Comparison of ENCODE assay signal across 1 fruit fly cellular context in the genomic region with DNA sequence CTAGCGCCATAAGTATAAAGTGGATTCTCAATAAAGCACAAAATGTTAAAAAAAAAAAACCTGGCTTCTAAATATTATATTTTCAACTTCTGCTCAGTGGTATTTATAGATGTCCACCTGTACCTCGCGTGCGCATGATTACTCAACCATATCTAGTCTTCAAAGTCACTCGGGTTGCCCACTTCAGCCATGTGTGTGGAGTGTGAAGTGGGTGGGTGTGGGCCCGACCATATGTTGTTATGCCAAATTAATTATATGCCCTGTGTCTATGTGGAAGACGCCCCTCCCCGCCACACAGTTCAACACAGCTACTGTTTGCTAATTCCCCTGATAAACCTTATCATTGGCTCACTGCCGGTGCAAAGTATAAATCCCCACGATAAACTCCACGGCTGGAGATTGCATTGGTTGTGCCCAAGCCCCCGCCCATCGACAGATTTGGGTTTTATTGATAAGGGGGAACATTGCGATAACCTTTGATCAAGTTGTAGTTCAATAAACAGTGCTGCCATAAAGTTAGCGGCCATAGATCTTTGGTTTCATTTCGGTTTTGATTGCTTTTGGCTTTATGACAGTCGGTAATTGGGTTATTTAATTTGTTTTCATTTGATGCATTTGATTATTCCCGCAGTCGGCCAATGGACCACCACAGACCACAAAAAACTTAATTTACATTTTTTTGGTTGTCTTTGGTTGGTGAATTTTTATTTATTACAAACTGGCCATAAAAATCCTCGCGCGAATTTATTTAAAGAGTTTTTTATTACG.
TF ChIP-seq lines count a peak whose summit lies in the region.

No protein-coding gene starts in this region.

TF ChIP-seq in whole organism, embryonic, 481 proteins besides CTCF, POLR2A, EP300 and RAD21 (continued from another document):
- TF ChIP-seq CG8388 (GFP tag; optimal IDR thresholded peaks at IDR 0.05; lab: Kevin White, UChicago) = peak; percentile 81
- TF ChIP-seq phol (tag; optimal IDR thresholded peaks at IDR 0.05; lab: Kevin White, UChicago) = no peak
- no peak for TF ChIP-seq Ets97D (GFP tag; optimal IDR thresholded peaks at IDR 0.05; lab: Kevin White, UChicago)
- no peak for TF ChIP-seq ro (GFP tag; IDR thresholded peaks at IDR 0.05; lab: Robert Waterston, UW)
- TF ChIP-seq CG15011 (GFP tag; optimal IDR thresholded peaks at IDR 0.05; lab: Kevin White, UChicago) = no peak
- peak; percentile 23 for TF ChIP-seq Nf-YC (tag; optimal IDR thresholded peaks at IDR 0.05; lab: Kevin White, UChicago)
- no peak for TF ChIP-seq CG11723 (GFP tag; optimal IDR thresholded peaks at IDR 0.05; lab: Kevin White, UChicago)
- peak in 1 of 2 experiments; percentile 92 for TF ChIP-seq Hr78 (GFP tag; optimal IDR thresholded peaks at IDR 0.05; lab: Kevin White, UChicago)
- no peak for TF ChIP-seq schlank (tag; optimal IDR thresholded peaks at IDR 0.05; lab: Kevin White, UChicago)
- TF ChIP-seq CG7928 (GFP tag; optimal IDR thresholded peaks at IDR 0.05; lab: Kevin White, UChicago) = no peak
- no peak for TF ChIP-seq pb (GFP tag; optimal IDR thresholded peaks at IDR 0.05; lab: Kevin White, UChicago)
- no peak for TF ChIP-seq Ssrp (tag; optimal IDR thresholded peaks at IDR 0.05; lab: Kevin White, UChicago)
- peak; percentile 17 for TF ChIP-seq CG18599 (GFP tag; optimal IDR thresholded peaks at IDR 0.05; lab: Kevin White, UChicago)
- peak; percentile 4 for TF ChIP-seq CG12219 (GFP tag; optimal IDR thresholded peaks at IDR 0.05; lab: Kevin White, UChicago)
- no peak for TF ChIP-seq BEAF-32 (GFP tag; optimal IDR thresholded peaks at IDR 0.05; lab: Kevin White, UChicago)
- no peak for TF ChIP-seq bowl (GFP tag; IDR thresholded peaks at IDR 0.05; lab: Robert Waterston, UW)
- peak; percentile 70 for TF ChIP-seq CG10543 (GFP tag; optimal IDR thresholded peaks at IDR 0.05; lab: Kevin White, UChicago)
- no peak for TF ChIP-seq CG1529 (GFP tag; optimal IDR thresholded peaks at IDR 0.05; lab: Kevin White, UChicago)
- peak; percentile 16 for TF ChIP-seq Vsx1 (GFP tag; optimal IDR thresholded peaks at IDR 0.05; lab: Kevin White, UChicago)
- TF ChIP-seq Jarid2 (GFP tag; optimal IDR thresholded peaks at IDR 0.05; lab: Kevin White, UChicago) = no peak
- TF ChIP-seq Dbx (GFP tag; IDR thresholded peaks at IDR 0.05; lab: Robert Waterston, UW) = 0 out of 3 replicates have a peak, but pooled peaks have one; percentile 20
- no peak for TF ChIP-seq Awh (GFP tag; IDR thresholded peaks at IDR 0.05; lab: Robert Waterston, UW)
- TF ChIP-seq CG2678 (tag; optimal IDR thresholded peaks at IDR 0.05; lab: Kevin White, UChicago) = peak; percentile 23
- TF ChIP-seq CG13424 (tag; optimal IDR thresholded peaks at IDR 0.05; lab: Kevin White, UChicago) = no peak
- peak; percentile 55 for TF ChIP-seq BtbVII (GFP tag; optimal IDR thresholded peaks at IDR 0.05; lab: Kevin White, UChicago)
- TF ChIP-seq CG32772 (GFP tag; IDR thresholded peaks at IDR 0.05; lab: Robert Waterston, UW) = no peak
- no peak for TF ChIP-seq gfzf (GFP tag; optimal IDR thresholded peaks at IDR 0.05; lab: Kevin White, UChicago)
- no peak for TF ChIP-seq da (GFP tag; optimal IDR thresholded peaks at IDR 0.05; lab: Kevin White, UChicago)
- TF ChIP-seq Sox100B (GFP tag; optimal IDR thresholded peaks at IDR 0.05; lab: Kevin White, UChicago) = no peak
- TF ChIP-seq Sox102F (GFP tag; optimal IDR thresholded peaks at IDR 0.05; lab: Kevin White, UChicago) = no peak
- TF ChIP-seq zen (tag; optimal IDR thresholded peaks at IDR 0.05; lab: Kevin White, UChicago) = no peak
- no peak for TF ChIP-seq CG14965 (GFP tag; optimal IDR thresholded peaks at IDR 0.05; lab: Kevin White, UChicago; ENCODE audit: borderline replicate concordance)
- TF ChIP-seq CG18619 (GFP tag; optimal IDR thresholded peaks at IDR 0.05; lab: Kevin White, UChicago) = no peak
- TF ChIP-seq Med (GFP tag; lab: Kevin White, UChicago) = peak; percentile 74
- TF ChIP-seq Pdp1 (GFP tag; optimal IDR thresholded peaks at IDR 0.05; lab: Kevin White, UChicago) = peak in 1 of 2 experiments; percentile 79
- no peak for TF ChIP-seq jumu (GFP tag; optimal IDR thresholded peaks at IDR 0.05; lab: Kevin White, UChicago)
- no peak for TF ChIP-seq bigmax (GFP tag; optimal IDR thresholded peaks at IDR 0.05; lab: Kevin White, UChicago)
- no peak for TF ChIP-seq CG14014 (GFP tag; IDR thresholded peaks at IDR 0.05; lab: Robert Waterston, UW)
- TF ChIP-seq CG33213 (GFP tag; optimal IDR thresholded peaks at IDR 0.05; lab: Kevin White, UChicago) = no peak
- no peak for TF ChIP-seq slou (GFP tag; optimal IDR thresholded peaks at IDR 0.05; lab: Kevin White, UChicago)
- no peak for TF ChIP-seq C15 (GFP tag; IDR thresholded peaks at IDR 0.05; lab: Robert Waterston, UW)
- TF ChIP-seq bab2 (GFP tag; optimal IDR thresholded peaks at IDR 0.05; lab: Kevin White, UChicago) = no peak
- TF ChIP-seq croc (GFP tag; conservative IDR thresholded peaks at IDR 0.05; lab: Robert Waterston, UW) = no peak
- TF ChIP-seq Spps (tag; optimal IDR thresholded peaks at IDR 0.05; lab: Kevin White, UChicago) = no peak
- TF ChIP-seq dpn (GFP tag; optimal IDR thresholded peaks at IDR 0.05; lab: Kevin White, UChicago) = no peak
- no peak for TF ChIP-seq CG6175 (GFP tag; IDR thresholded peaks at IDR 0.05; lab: Robert Waterston, UW)
- TF ChIP-seq CG10431 (GFP tag; optimal IDR thresholded peaks at IDR 0.05; lab: Kevin White, UChicago) = no peak
- TF ChIP-seq ken (GFP tag; IDR thresholded peaks at IDR 0.05; lab: Robert Waterston, UW) = no peak
- TF ChIP-seq Dip2 (GFP tag; IDR thresholded peaks at IDR 0.05; lab: Robert Waterston, UW) = no peak
- TF ChIP-seq dysf (GFP tag; IDR thresholded peaks at IDR 0.05; lab: Robert Waterston, UW) = no peak
- peak; percentile 65 for TF ChIP-seq lab (GFP tag; optimal IDR thresholded peaks at IDR 0.05; lab: Kevin White, UChicago)
- peak; percentile 87 for TF ChIP-seq GATAe (GFP tag; conservative IDR thresholded peaks at IDR 0.05; lab: Robert Waterston, UW)
- TF ChIP-seq CG2889 (GFP tag; IDR thresholded peaks at IDR 0.05; lab: Robert Waterston, UW) = no peak
- TF ChIP-seq Meics (GFP tag; optimal IDR thresholded peaks at IDR 0.05; lab: Kevin White, UChicago) = no peak
- TF ChIP-seq so (GFP tag; IDR thresholded peaks at IDR 0.05; lab: Robert Waterston, UW) = no peak
- TF ChIP-seq Ada2b (GFP tag; IDR thresholded peaks at IDR 0.05; lab: Robert Waterston, UW) = no peak
- TF ChIP-seq prd (optimal IDR thresholded peaks at IDR 0.05; lab: Kevin White, UChicago) = no peak
- no peak for TF ChIP-seq prd (GFP tag; IDR thresholded peaks at IDR 0.05; lab: Robert Waterston, UW)
- TF ChIP-seq CG3163 (GFP tag; optimal IDR thresholded peaks at IDR 0.05; lab: Kevin White, UChicago) = no peak
- TF ChIP-seq HHEX (GFP tag; optimal IDR thresholded peaks at IDR 0.05; lab: Kevin White, UChicago) = peak; percentile 16
- no peak for TF ChIP-seq Six4 (GFP tag; optimal IDR thresholded peaks at IDR 0.05; lab: Kevin White, UChicago)
- no peak for TF ChIP-seq Hmr (GFP tag; optimal IDR thresholded peaks at IDR 0.05; lab: Kevin White, UChicago)
- no peak for TF ChIP-seq NC2α (GFP tag; optimal IDR thresholded peaks at IDR 0.05; lab: Kevin White, UChicago)
- peak; percentile 46 for TF ChIP-seq crol (GFP tag; IDR thresholded peaks at IDR 0.05; lab: Robert Waterston, UW)
- TF ChIP-seq CG11560 (tag; IDR thresholded peaks at IDR 0.05; lab: Robert Waterston, UW) = no peak
- no peak for TF ChIP-seq lov (optimal IDR thresholded peaks at IDR 0.05; lab: Kevin White, UChicago)
- no peak for TF ChIP-seq lov (GFP tag; IDR thresholded peaks at IDR 0.05; lab: Robert Waterston, UW)
- no peak for TF ChIP-seq hth (optimal IDR thresholded peaks at IDR 0.05; lab: Kevin White, UChicago)
- TF ChIP-seq gem (tag; optimal IDR thresholded peaks at IDR 0.05; lab: Kevin White, UChicago) = peak; percentile 7
- TF ChIP-seq cato (GFP tag; optimal IDR thresholded peaks at IDR 0.05; lab: Kevin White, UChicago; ENCODE audit: borderline replicate concordance) = no peak
- no peak for TF ChIP-seq Lpt (GFP tag; optimal IDR thresholded peaks at IDR 0.05; lab: Kevin White, UChicago)
- no peak for TF ChIP-seq org-1 (GFP tag; optimal IDR thresholded peaks at IDR 0.05; lab: Kevin White, UChicago)
- no peak for TF ChIP-seq crc (GFP tag; optimal IDR thresholded peaks at IDR 0.05; lab: Kevin White, UChicago)
- TF ChIP-seq seq (GFP tag; IDR thresholded peaks at IDR 0.05; lab: Robert Waterston, UW) = no peak
- TF ChIP-seq Ravus (GFP tag; IDR thresholded peaks at IDR 0.05; lab: Robert Waterston, UW) = no peak
- peak; percentile 29 for TF ChIP-seq caup (GFP tag; optimal IDR thresholded peaks at IDR 0.05; lab: Kevin White, UChicago; ENCODE audit: severe bottlenecking)
- TF ChIP-seq Aef1 (GFP tag; IDR thresholded peaks at IDR 0.05; lab: Robert Waterston, UW) = no peak
- TF ChIP-seq ato (GFP tag; IDR thresholded peaks at IDR 0.05; lab: Robert Waterston, UW; ENCODE audit: partially characterized antibody) = no peak
- TF ChIP-seq CG8478 (optimal IDR thresholded peaks at IDR 0.05; lab: Kevin White, UChicago) = no peak
- peak; percentile 51 for TF ChIP-seq CG13296 (GFP tag; optimal IDR thresholded peaks at IDR 0.05; lab: Kevin White, UChicago)
- TF ChIP-seq mirr (GFP tag; optimal IDR thresholded peaks at IDR 0.05; lab: Kevin White, UChicago) = peak; percentile 97
- TF ChIP-seq sisA (GFP tag; IDR thresholded peaks at IDR 0.05; lab: Robert Waterston, UW) = no peak
- no peak for TF ChIP-seq E2f1 (GFP tag; IDR thresholded peaks at IDR 0.05; lab: Robert Waterston, UW)
- no peak for TF ChIP-seq ap (GFP tag; IDR thresholded peaks at IDR 0.05; lab: Robert Waterston, UW)
- TF ChIP-seq slbo (GFP tag; IDR thresholded peaks at IDR 0.05; lab: Robert Waterston, UW) = peak; percentile 26; the same call in 1 of the 2 replicates
- TF ChIP-seq nerfin-1 (tag; optimal IDR thresholded peaks at IDR 0.05; lab: Kevin White, UChicago) = no peak
- no peak for TF ChIP-seq aop (GFP tag; IDR thresholded peaks at IDR 0.05; lab: Robert Waterston, UW)
- no peak for TF ChIP-seq CG8281 (tag; optimal IDR thresholded peaks at IDR 0.05; lab: Kevin White, UChicago)
- TF ChIP-seq cwo (GFP tag; optimal IDR thresholded peaks at IDR 0.05; lab: Kevin White, UChicago) = peak; percentile 56
- no peak for TF ChIP-seq CG7556 (GFP tag; optimal IDR thresholded peaks at IDR 0.05; lab: Kevin White, UChicago)
- no peak for TF ChIP-seq cad (GFP tag; optimal IDR thresholded peaks at IDR 0.05; lab: Kevin White, UChicago)
- no peak for TF ChIP-seq jing (GFP tag; optimal IDR thresholded peaks at IDR 0.05; lab: Kevin White, UChicago)
- TF ChIP-seq fd64A (GFP tag; optimal IDR thresholded peaks at IDR 0.05; lab: Kevin White, UChicago) = no peak
- no peak for TF ChIP-seq CG10366 (GFP tag; IDR thresholded peaks at IDR 0.05; lab: Robert Waterston, UW)
- TF ChIP-seq ftz-f1 (GFP tag; optimal IDR thresholded peaks at IDR 0.05; lab: Kevin White, UChicago) = peak; percentile 19
- no peak for TF ChIP-seq CG17361 (GFP tag; IDR thresholded peaks at IDR 0.05; lab: Robert Waterston, UW)
- no peak for TF ChIP-seq eve (GFP tag; optimal IDR thresholded peaks at IDR 0.05; lab: Kevin White, UChicago)
- TF ChIP-seq zf30C (GFP tag; optimal IDR thresholded peaks at IDR 0.05; lab: Kevin White, UChicago) = no peak
- TF ChIP-seq CG3838 (GFP tag; optimal IDR thresholded peaks at IDR 0.05; lab: Kevin White, UChicago) = no peak
- TF ChIP-seq CG8089 (GFP tag; optimal IDR thresholded peaks at IDR 0.05; lab: Kevin White, UChicago) = no peak
- no peak for TF ChIP-seq stwl (tag; optimal IDR thresholded peaks at IDR 0.05; lab: Kevin White, UChicago)
- TF ChIP-seq lola (GFP tag; optimal IDR thresholded peaks at IDR 0.05; lab: Kevin White, UChicago) = no peak
- no peak for TF ChIP-seq CG10209 (GFP tag; optimal IDR thresholded peaks at IDR 0.05; lab: Kevin White, UChicago)
- TF ChIP-seq sob (GFP tag; IDR thresholded peaks at IDR 0.05; lab: Robert Waterston, UW) = 0 out of 2 replicates have a peak, but pooled peaks have one; percentile 27
- TF ChIP-seq CG3995 (GFP tag; optimal IDR thresholded peaks at IDR 0.05; lab: Kevin White, UChicago) = no peak
- TF ChIP-seq CG3847 (GFP tag; IDR thresholded peaks at IDR 0.05; lab: Robert Waterston, UW) = no peak
- TF ChIP-seq CG12659 (GFP tag; optimal IDR thresholded peaks at IDR 0.05; lab: Kevin White, UChicago) = no peak
